Fruit fly (Drosophila melanogaster) whole organism, adult: Measurements from ENCODE around the gene CG45080.

Source experiments
- CG11617 ChIP-seq: fragments of 200-800 bp; sonication (Bioruptor generic); optimal IDR thresholded peaks from 2 replicates; lab custom pipeline; 2017; ENCODE audit warnings: mild to moderate bottlenecking, missing biosample characterization, missing genetic modification reagents, missing genetic modification characterization
- CG12768 ChIP-seq: fragments of 200-800 bp; sonication (Bioruptor generic); optimal IDR thresholded peaks from 2 replicates; lab custom pipeline; 2017; ENCODE audit warnings: missing biosample characterization, missing genetic modification characterization, mild to moderate bottlenecking, moderate library complexity, missing genetic modification reagents
- CG14711 ChIP-seq: fragments of 200-800 bp; sonication (Bioruptor generic); optimal IDR thresholded peaks from 2 replicates; lab custom pipeline; 2018; ENCODE audit warnings: missing biosample characterization, mild to moderate bottlenecking, missing genetic modification characterization, moderate library complexity
- CG1620 ChIP-seq: fragments of 200-800 bp; sonication (Bioruptor generic); optimal IDR thresholded peaks from 2 replicates; lab custom pipeline; 2016; ENCODE audit warnings: missing biosample characterization, missing genetic modification characterization
- CG33017 ChIP-seq: fragments of 200-800 bp; sonication (Bioruptor generic); optimal IDR thresholded peaks from 2 replicates; lab custom pipeline; 2018; ENCODE audit warnings: missing biosample characterization, mild to moderate bottlenecking, missing genetic modification characterization, moderate library complexity
- CG5204 ChIP-seq: fragments of 200-800 bp; sonication (Bioruptor generic); optimal IDR thresholded peaks from 2 replicates; lab custom pipeline; 2016; ENCODE audit warnings: missing biosample characterization, missing genetic modification characterization
- CG7045 ChIP-seq: fragments of 200-800 bp; sonication (Bioruptor generic); optimal IDR thresholded peaks from 2 replicates; lab custom pipeline; 2017; ENCODE audit warnings: missing biosample characterization, mild to moderate bottlenecking, missing genetic modification characterization
- CG7101 ChIP-seq: fragments of 200-800 bp; sonication (Bioruptor generic); optimal IDR thresholded peaks from 2 replicates; lab custom pipeline; 2018; ENCODE audit warnings: missing biosample characterization, mild to moderate bottlenecking, missing genetic modification characterization, moderate library complexity
- Clk ChIP-seq: fragments of 200-800 bp; sonication (Bioruptor generic); optimal IDR thresholded peaks from 2 replicates; lab custom pipeline; 2017; ENCODE audit warnings: missing biosample characterization, missing genetic modification characterization
- Crg-1 ChIP-seq: fragments of 200-800 bp; sonication (Bioruptor generic); optimal IDR thresholded peaks from 2 replicates; lab custom pipeline; 2016; ENCODE audit warnings: missing biosample characterization, missing genetic modification characterization
- Hr96 ChIP-seq: fragments of 200-800 bp; sonication (Bioruptor generic); optimal IDR thresholded peaks from 2 replicates; lab custom pipeline; 2016; ENCODE audit warnings: missing biosample characterization, missing genetic modification characterization
- Mnt ChIP-seq: fragments of 200-800 bp; sonication (Bioruptor generic); optimal IDR thresholded peaks from 2 replicates; lab custom pipeline; 2016; ENCODE audit warnings: missing biosample characterization, mild to moderate bottlenecking, missing genetic modification characterization
- bab1 ChIP-seq: fragments of 200-800 bp; sonication (Bioruptor generic); optimal IDR thresholded peaks from 3 replicates; lab custom pipeline; 2019; ENCODE audit warnings: missing biosample characterization, mild to moderate bottlenecking, missing genetic modification characterization, moderate library complexity
- cic ChIP-seq: fragments of 200-800 bp; sonication (Bioruptor generic); optimal IDR thresholded peaks from 2 replicates; lab custom pipeline; 2017; ENCODE audit warnings: missing biosample characterization, mild to moderate bottlenecking, missing genetic modification characterization, moderate library complexity
- cnc ChIP-seq, 2 experiments: fragments of >200 bp; optimal IDR thresholded peaks; 2 replicates each; lab custom pipeline; 2017
- kay ChIP-seq: fragments of 200-800 bp; sonication (Bioruptor generic); peaks from one replicate; lab custom pipeline; 2016; ENCODE audit warnings: missing biosample characterization, missing genetic modification characterization, borderline replicate concordance
- ovo ChIP-seq: fragments of 200-800 bp; sonication (Bioruptor generic); optimal IDR thresholded peaks from 2 replicates; lab custom pipeline; 2016; ENCODE audit warnings: missing biosample characterization, missing genetic modification characterization
- pad ChIP-seq: fragments of 200-800 bp; sonication (Bioruptor generic); optimal IDR thresholded peaks from 3 replicates; lab custom pipeline; 2017; ENCODE audit warnings: missing biosample characterization, missing genetic modification characterization, mild to moderate bottlenecking, moderate library complexity, missing genetic modification reagents
- tj ChIP-seq: fragments of 200-800 bp; sonication (Bioruptor generic); optimal IDR thresholded peaks from 3 replicates; lab custom pipeline; 2017; ENCODE audit warnings: missing biosample characterization, mild to moderate bottlenecking, missing genetic modification characterization, moderate library complexity
- toe ChIP-seq: fragments of 200-800 bp; sonication (Bioruptor generic); optimal IDR thresholded peaks from 2 replicates; lab custom pipeline; 2016; ENCODE audit warnings: missing biosample characterization, missing genetic modification characterization

The CG45080 gene

dm6 chr3R:13319170-13319569 is at the start of gene CG45080:
Gene CG45080 (minus strand): TSS chr3R:13319270.
- TF ChIP-seq cnc (optimal IDR thresholded peaks at IDR 0.05; lab: Kevin White, UChicago), result no peak
- no peak for TF ChIP-seq tj (GFP tag; lab: Kevin White, UChicago)
- TF ChIP-seq CG33017 (tag; lab: Kevin White, UChicago), result no peak
- TF ChIP-seq pad (GFP tag; lab: Kevin White, UChicago), result no peak
- TF ChIP-seq Clk (GFP tag; lab: Kevin White, UChicago), result no peak
- no peak for TF ChIP-seq CG1620 (GFP tag; lab: Kevin White, UChicago)
- TF ChIP-seq Crg-1, result no peak
- no peak for TF ChIP-seq CG11617
- TF ChIP-seq CG5204 (GFP tag; lab: Kevin White, UChicago), result no peak
- TF ChIP-seq CG7101, result no peak
- no peak for TF ChIP-seq CG7045
- no peak for TF ChIP-seq bab1 (GFP tag; lab: Kevin White, UChicago)
- no peak for TF ChIP-seq ovo (GFP tag; lab: Kevin White, UChicago)
- TF ChIP-seq cic (GFP tag; lab: Kevin White, UChicago), result no peak
- no peak for TF ChIP-seq Mnt (GFP tag; lab: Kevin White, UChicago)
- no peak for TF ChIP-seq Hr96 (GFP tag; lab: Kevin White, UChicago)
- TF ChIP-seq CG12768 (GFP tag; lab: Kevin White, UChicago), result no peak
- TF ChIP-seq kay (GFP tag; lab: Kevin White, UChicago), result no peak
- no peak for TF ChIP-seq CG14711 (tag; lab: Kevin White, UChicago)
- TF ChIP-seq toe (GFP tag; lab: Kevin White, UChicago), result no peak

- TF ChIP-seq CG33017 (tag; lab: Kevin White, UChicago), result peak; percentile 58
- peak; percentile 83 for TF ChIP-seq CG5204 (GFP tag; lab: Kevin White, UChicago)
- TF ChIP-seq cnc (optimal IDR thresholded peaks at IDR 0.05; lab: Kevin White, UChicago), result no peak
- peak; percentile 62 for TF ChIP-seq CG7045
- TF ChIP-seq Crg-1, result no peak
- peak; percentile 20 for TF ChIP-seq tj (GFP tag; lab: Kevin White, UChicago)
- peak; percentile 57 for TF ChIP-seq CG7101
- peak; percentile 81 for TF ChIP-seq CG11617
- TF ChIP-seq toe (GFP tag; lab: Kevin White, UChicago), result peak; percentile 80
- TF ChIP-seq ovo (GFP tag; lab: Kevin White, UChicago), result peak; percentile 11
- TF ChIP-seq Hr96 (GFP tag; lab: Kevin White, UChicago), result peak; percentile 70
- TF ChIP-seq Mnt (GFP tag; lab: Kevin White, UChicago), result no peak
- TF ChIP-seq CG12768 (GFP tag; lab: Kevin White, UChicago), result peak; percentile 57
- peak; percentile 43 for TF ChIP-seq CG14711 (tag; lab: Kevin White, UChicago)
- TF ChIP-seq Clk (GFP tag; lab: Kevin White, UChicago), result no peak
- TF ChIP-seq CG1620 (GFP tag; lab: Kevin White, UChicago), result peak; percentile 55
- TF ChIP-seq bab1 (GFP tag; lab: Kevin White, UChicago), result peak; percentile 55
- TF ChIP-seq pad (GFP tag; lab: Kevin White, UChicago), result peak; percentile 52
- TF ChIP-seq cic (GFP tag; lab: Kevin White, UChicago), result no peak
Measured at dm6 chr3R:13366561-13367518, 47.8 kb upstream of the CG45080 start, which contains the start of gene Elp6. Gene Elp6 (minus strand): TSS chr3R:13366910.

DNA sequence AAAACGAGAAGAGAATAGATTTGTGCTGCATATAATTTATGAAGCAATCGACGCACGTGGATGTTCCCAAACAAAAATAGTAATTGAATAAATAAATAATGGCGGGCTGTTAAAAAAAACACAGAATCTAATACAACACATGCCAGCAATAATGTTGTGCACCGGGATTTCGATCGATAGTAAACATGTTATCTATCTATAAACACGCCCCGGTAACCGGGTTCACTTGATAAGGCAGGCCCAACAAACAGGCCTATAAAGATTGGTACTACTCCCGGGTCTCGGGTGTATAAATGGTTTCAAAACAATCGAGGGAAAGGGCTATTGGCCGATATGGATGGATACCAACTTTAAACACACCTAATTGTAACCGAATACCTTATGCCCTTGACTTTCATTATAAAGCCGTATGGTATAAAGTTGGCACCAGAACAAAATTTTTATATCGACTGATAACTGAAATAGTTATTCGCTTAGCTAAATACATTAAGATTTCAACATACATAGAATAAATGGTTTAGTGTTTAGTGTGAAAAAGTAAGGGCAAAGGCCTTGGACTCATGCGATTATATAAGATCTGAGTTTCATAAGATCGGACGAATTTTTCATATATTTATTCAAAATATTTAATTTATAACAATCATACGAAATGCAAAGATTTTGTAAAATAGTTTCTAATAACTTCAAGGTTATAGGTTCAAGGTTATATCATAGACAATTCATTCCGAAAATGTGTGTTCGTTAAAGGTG is 46.8 kb upstream of the CG45080 start:
- TF ChIP-seq kay (GFP tag; lab: Kevin White, UChicago), result peak; percentile 56
- TF ChIP-seq CG7045, result no peak

- peak; percentile 96 for TF ChIP-seq CG7101
- peak; percentile 95 for TF ChIP-seq CG5204 (GFP tag; lab: Kevin White, UChicago)
- TF ChIP-seq CG14711 (tag; lab: Kevin White, UChicago), result peak; percentile 94
- TF ChIP-seq Clk (GFP tag; lab: Kevin White, UChicago), result peak; percentile 93
- TF ChIP-seq CG7045, result peak; percentile 98
- peak; percentile 99 for TF ChIP-seq CG11617
- peak; percentile 97 for TF ChIP-seq CG12768 (GFP tag; lab: Kevin White, UChicago)
- TF ChIP-seq cic (GFP tag; lab: Kevin White, UChicago), result peak; percentile 62
- TF ChIP-seq Crg-1, result peak; percentile 92
- peak; percentile 89 for TF ChIP-seq CG1620 (GFP tag; lab: Kevin White, UChicago)
- peak; percentile 95 for TF ChIP-seq CG33017 (tag; lab: Kevin White, UChicago)
- TF ChIP-seq ovo (GFP tag; lab: Kevin White, UChicago), result peak; percentile 82
- TF ChIP-seq cnc (optimal IDR thresholded peaks at IDR 0.05; lab: Kevin White, UChicago), result no peak
- peak; percentile 90 for TF ChIP-seq pad (GFP tag; lab: Kevin White, UChicago)
- peak; percentile 93 for TF ChIP-seq toe (GFP tag; lab: Kevin White, UChicago)
- TF ChIP-seq tj (GFP tag; lab: Kevin White, UChicago), result peak; percentile 83
- peak; percentile 98 for TF ChIP-seq kay (GFP tag; lab: Kevin White, UChicago)
- TF ChIP-seq Hr96 (GFP tag; lab: Kevin White, UChicago), result peak; percentile 86
- peak; percentile 94 for TF ChIP-seq bab1 (GFP tag; lab: Kevin White, UChicago)
- peak; percentile 78 for TF ChIP-seq Mnt (GFP tag; lab: Kevin White, UChicago)
Measured at dm6 chr3R:13364175-13365174, 45.4 kb upstream of the CG45080 start, which contains the start of gene Dic1. Gene Dic1 (plus strand): TSS chr3R:13364938.
